Fruit fly (Drosophila melanogaster) whole organism, wandering third instar larva: ENCODE measurements around the gene Fum1.

Experiments
- Abd-B ChIP-seq: fragments of >200 bp; optimal IDR thresholded peaks from 2 replicates; lab custom pipeline; 2017; ENCODE audit warnings: missing biosample characterization, missing genetic modification characterization
- CG32264 ChIP-seq: fragments of 200-800 bp; sonication (Bioruptor generic); optimal IDR thresholded peaks from 2 replicates; lab custom pipeline; 2016; ENCODE audit warnings: missing biosample characterization, missing genetic modification characterization
- CG9705 ChIP-seq: fragments of 200-800 bp; sonication (Bioruptor generic); optimal IDR thresholded peaks from 2 replicates; lab custom pipeline; 2018; ENCODE audit warnings: missing biosample characterization, mild to moderate bottlenecking, missing genetic modification characterization
- Dif ChIP-seq: fragments of 200-275, 200-300 bp; sonication (Bioruptor generic); optimal IDR thresholded peaks from 2 replicates; lab custom pipeline; 2018; ENCODE audit warnings: missing biosample characterization, missing genetic modification characterization; ENCODE audit not compliant: partially characterized antibody
- GATAd ChIP-seq: sonication (Bioruptor generic); optimal IDR thresholded peaks from 2 replicates; lab custom pipeline; 2016; ENCODE audit warnings: missing biosample characterization, missing genetic modification characterization
- HLH106 ChIP-seq: fragments of 200-800 bp; optimal IDR thresholded peaks from 3 replicates; lab custom pipeline; 2019; ENCODE audit warnings: missing biosample characterization, mild to moderate bottlenecking, missing genetic modification characterization, moderate library complexity
- Hnf4 ChIP-seq: fragments of 200-800 bp; sonication (Bioruptor generic); optimal IDR thresholded peaks from 2 replicates; lab custom pipeline; 2016; ENCODE audit warnings: missing biosample characterization, mild to moderate bottlenecking, missing genetic modification characterization
- Hr78 ChIP-seq: fragments of >200 bp; optimal IDR thresholded peaks from 2 replicates; lab custom pipeline; 2017; ENCODE audit warnings: missing biosample characterization, missing genetic modification characterization
- Jra ChIP-seq: sonication (Bioruptor generic); optimal IDR thresholded peaks from 2 replicates; lab custom pipeline; 2016; ENCODE audit warnings: missing biosample characterization, missing genetic modification characterization
- Mio ChIP-seq: sonication (Bioruptor generic); optimal IDR thresholded peaks from 2 replicates; lab custom pipeline; 2016; ENCODE audit warnings: missing biosample characterization, missing genetic modification characterization
- Myc ChIP-seq: fragments of >200 bp; optimal IDR thresholded peaks from 2 replicates; lab custom pipeline; 2017
- N ChIP-seq: fragments of >200 bp; optimal IDR thresholded peaks from 2 replicates; lab custom pipeline; 2018; ENCODE audit warnings: missing biosample characterization, missing external identifiers, missing genetic modification characterization
- OdsH ChIP-seq: fragments of 200-800 bp; sonication (Bioruptor generic); optimal IDR thresholded peaks from 2 replicates; lab custom pipeline; 2016; ENCODE audit warnings: missing biosample characterization, mild to moderate bottlenecking, missing genetic modification characterization
- Rel ChIP-seq, 2 experiments: fragments of 200-800 bp; sonication (Bioruptor generic) in 1 of 2; optimal IDR thresholded peaks; 2 replicates in 1 of 2; 3 replicates in 1 of 2; lab custom pipeline; 2016 to 2019; ENCODE audit warnings: mild to moderate bottlenecking in 2 of 2, missing biosample characterization in 2 of 2, missing genetic modification characterization in 2 of 2, moderate library complexity in 1 of 2
- Sp1 ChIP-seq: fragments of 200-800 bp; sonication (Bioruptor generic); optimal IDR thresholded peaks from 3 replicates; lab custom pipeline; 2019; ENCODE audit warnings: missing biosample characterization, mild to moderate bottlenecking, missing genetic modification characterization, moderate library complexity
- Vsx2 ChIP-seq: fragments of 200-300, 225-300 bp; sonication (Bioruptor generic); optimal IDR thresholded peaks from 2 replicates; lab custom pipeline; 2018; ENCODE audit warnings: missing biosample characterization, missing genetic modification characterization; ENCODE audit not compliant: partially characterized antibody
- br ChIP-seq: fragments of 200-800 bp; sonication (Bioruptor generic); optimal IDR thresholded peaks from 2 replicates; lab custom pipeline; 2016; ENCODE audit warnings: missing biosample characterization, missing genetic modification characterization
- brk ChIP-seq: fragments of 200-800 bp; sonication (Bioruptor generic); optimal IDR thresholded peaks from 2 replicates; lab custom pipeline; 2016; ENCODE audit warnings: missing biosample characterization, mild to moderate bottlenecking, missing genetic modification characterization
- dl ChIP-seq, 2 experiments: fragments of 175-275, 200-275 bp in 1 of 2; fragments of 200-275 bp in 1 of 2; sonication (Bioruptor generic); optimal IDR thresholded peaks; lab custom pipeline; 2018; ENCODE audit warnings: mild to moderate bottlenecking in 2 of 2, missing biosample characterization in 2 of 2, missing genetic modification characterization in 2 of 2, moderate library complexity in 2 of 2; ENCODE audit not compliant: partially characterized antibody in 2 of 2, insufficient read depth in 1 of 2
- dsf ChIP-seq: sonication (Bioruptor generic); optimal IDR thresholded peaks from 2 replicates; lab custom pipeline; 2016; ENCODE audit warnings: missing biosample characterization, missing genetic modification characterization, borderline replicate concordance
- ey ChIP-seq: fragments of 200-800 bp; sonication (Bioruptor generic); optimal IDR thresholded peaks from 2 replicates; lab custom pipeline; 2016; ENCODE audit warnings: missing biosample characterization, missing genetic modification characterization
- foxo ChIP-seq, 2 experiments: fragments of 200-800 bp; sonication (Bioruptor generic); optimal IDR thresholded peaks; 2 replicates in 1 of 2; 3 replicates in 1 of 2; lab custom pipeline; 2016 to 2017; ENCODE audit warnings: missing biosample characterization in 2 of 2, missing genetic modification characterization in 2 of 2
- fru ChIP-seq: fragments of 200-800 bp; sonication (Bioruptor generic); optimal IDR thresholded peaks from 3 replicates; lab custom pipeline; 2016; ENCODE audit warnings: missing biosample characterization, mild to moderate bottlenecking, missing genetic modification characterization
- h ChIP-seq: fragments of 200-800 bp; sonication (Bioruptor generic); optimal IDR thresholded peaks from 3 replicates; lab custom pipeline; 2016; ENCODE audit warnings: missing biosample characterization, mild to moderate bottlenecking, missing genetic modification characterization
- jim ChIP-seq: fragments of 175-275, 200-325 bp; sonication (Bioruptor generic); optimal IDR thresholded peaks from 2 replicates; lab custom pipeline; 2016; ENCODE audit warnings: missing biosample characterization, mild to moderate bottlenecking, missing genetic modification characterization
- lola ChIP-seq: fragments of >200 bp; optimal IDR thresholded peaks from 2 replicates; lab custom pipeline; 2017; ENCODE audit warnings: missing biosample characterization, missing genetic modification characterization
- pan ChIP-seq: fragments of >200 bp; optimal IDR thresholded peaks from 2 replicates; lab custom pipeline; 2017
- psq ChIP-seq: fragments of 200-800 bp; sonication (Bioruptor generic); optimal IDR thresholded peaks from 3 replicates; lab custom pipeline; 2017; ENCODE audit warnings: missing biosample characterization, mild to moderate bottlenecking, missing genetic modification characterization, moderate library complexity
- rgr ChIP-seq: fragments of 200-800 bp; sonication (Bioruptor generic); optimal IDR thresholded peaks from 3 replicates; lab custom pipeline; 2016; ENCODE audit warnings: missing biosample characterization, mild to moderate bottlenecking, missing genetic modification characterization
- sage ChIP-seq: fragments of 200-800 bp; sonication (Bioruptor generic); optimal IDR thresholded peaks from 2 replicates; lab custom pipeline; 2016; ENCODE audit warnings: missing biosample characterization, mild to moderate bottlenecking, missing genetic modification characterization
- sv ChIP-seq: fragments of 200-800 bp; sonication (Bioruptor generic); optimal IDR thresholded peaks from 3 replicates; lab custom pipeline; 2016; ENCODE audit warnings: missing biosample characterization, missing genetic modification characterization
- tai ChIP-seq: sonication (Bioruptor generic); optimal IDR thresholded peaks from 2 replicates; lab custom pipeline; 2016; ENCODE audit warnings: missing biosample characterization, missing genetic modification characterization
- usp ChIP-seq: fragments of >200 bp; optimal IDR thresholded peaks from 2 replicates; lab custom pipeline; 2017; ENCODE audit warnings: missing biosample characterization, missing genetic modification characterization
- woc ChIP-seq: sonication (Bioruptor generic); optimal IDR thresholded peaks from 2 replicates; lab custom pipeline; 2016; ENCODE audit warnings: missing biosample characterization, mild to moderate bottlenecking, missing genetic modification characterization

Fum1 gene

dm6 chrX:6638123-6638522 lies 40.1 kb upstream of the Fum1 start:
- TF ChIP-seq foxo (GFP tag; optimal IDR thresholded peaks at IDR 0.05; lab: Kevin White, UChicago), result no peak
- no peak for TF ChIP-seq Dif
- TF ChIP-seq CG9705, result no peak
- TF ChIP-seq fru (GFP tag; lab: Kevin White, UChicago), result no peak
- no peak for TF ChIP-seq Jra (GFP tag; lab: Kevin White, UChicago)
- TF ChIP-seq tai, result no peak
- TF ChIP-seq GATAd (GFP tag; lab: Kevin White, UChicago), result no peak

DNA sequence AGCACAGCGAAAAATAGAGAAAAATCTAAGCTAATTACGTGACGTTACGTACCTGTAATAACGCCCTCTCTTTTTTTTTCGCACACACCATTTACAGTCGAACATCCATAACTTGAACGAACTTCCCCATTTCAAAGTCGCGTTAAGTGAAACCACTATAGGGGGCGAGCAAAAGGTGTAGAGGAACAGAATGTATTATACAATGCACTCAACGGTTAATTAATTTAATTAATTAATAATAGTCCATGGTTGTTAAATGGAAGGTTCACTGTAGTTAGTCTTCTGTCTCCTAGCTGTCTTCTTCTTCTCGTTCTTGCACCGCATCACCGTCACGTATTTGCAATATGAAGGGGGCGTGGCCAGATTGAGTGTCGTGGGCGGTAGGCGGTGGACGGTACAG lies 36.6 kb upstream of the Fum1 start:
- TF ChIP-seq lola (GFP tag; lab: Kevin White, UChicago) (no peak), N (GFP tag; lab: Kevin White, UChicago) (no peak), Abd-B (GFP tag; lab: Kevin White, UChicago) (no peak), OdsH (GFP tag; lab: Kevin White, UChicago) (no peak), Myc (no peak), Mio (GFP tag; lab: Kevin White, UChicago) (no peak), ey (GFP tag; lab: Kevin White, UChicago) (peak; percentile 39), usp (GFP tag; lab: Kevin White, UChicago) (no peak), sage (GFP tag; lab: Kevin White, UChicago) (no peak), foxo (GFP tag; optimal IDR thresholded peaks at IDR 0.05; lab: Kevin White, UChicago) (peak in 1 of 2 experiments; percentile 56), sv (GFP tag; lab: Kevin White, UChicago) (no peak), HLH106 (tag; lab: Kevin White, UChicago) (no peak), woc (GFP tag; lab: Kevin White, UChicago) (no peak), Rel (GFP tag; optimal IDR thresholded peaks at IDR 0.05; lab: Kevin White, UChicago) (no peak), Rel (tag; optimal IDR thresholded peaks at IDR 0.05; lab: Kevin White, UChicago) (no peak), br (GFP tag; lab: Kevin White, UChicago) (no peak), h (GFP tag; lab: Kevin White, UChicago) (peak; percentile 7), dsf (GFP tag; lab: Kevin White, UChicago) (no peak), fru (GFP tag; lab: Kevin White, UChicago) (peak; percentile 38), tai (no peak), Dif (no peak), brk (GFP tag; lab: Kevin White, UChicago) (no peak), pan (lab: Kevin White, UChicago) (no peak), psq (GFP tag; lab: Kevin White, UChicago) (no peak), Jra (GFP tag; lab: Kevin White, UChicago) (no peak), dl (GFP tag; optimal IDR thresholded peaks at IDR 0.05; lab: Kevin White, UChicago; ENCODE audit: insufficient read depth in 1 of 2, partially characterized antibody in 2 of 2) (no peak), Sp1 (no peak), Vsx2 (GFP tag; lab: Kevin White, UChicago) (no peak), jim (GFP tag; lab: Kevin White, UChicago) (no peak), rgr (GFP tag; lab: Kevin White, UChicago) (no peak), Hr78 (GFP tag; lab: Kevin White, UChicago) (no peak)

dm6 chrX:6642593-6643257 lies 35.5 kb upstream of the Fum1 start:
- TF ChIP-seq CG32264, result no peak
- TF ChIP-seq rgr (GFP tag; lab: Kevin White, UChicago), result peak; percentile 63
- peak in 1 of 2 experiments; percentile 52 for TF ChIP-seq foxo (GFP tag; optimal IDR thresholded peaks at IDR 0.05; lab: Kevin White, UChicago)
- TF ChIP-seq GATAd (GFP tag; lab: Kevin White, UChicago), result no peak
- no peak for TF ChIP-seq sage (GFP tag; lab: Kevin White, UChicago)
- peak; percentile 69 for TF ChIP-seq fru (GFP tag; lab: Kevin White, UChicago)
- peak; percentile 61 for TF ChIP-seq Sp1
- no peak for TF ChIP-seq Dif
- TF ChIP-seq Rel (GFP tag; optimal IDR thresholded peaks at IDR 0.05; lab: Kevin White, UChicago), result no peak
- no peak for TF ChIP-seq Rel (tag; optimal IDR thresholded peaks at IDR 0.05; lab: Kevin White, UChicago)
- peak; percentile 54 for TF ChIP-seq h (GFP tag; lab: Kevin White, UChicago)
- TF ChIP-seq br (GFP tag; lab: Kevin White, UChicago), result peak; percentile 44
- peak; percentile 59 for TF ChIP-seq woc (GFP tag; lab: Kevin White, UChicago)
- peak; percentile 52 for TF ChIP-seq OdsH (GFP tag; lab: Kevin White, UChicago)
- TF ChIP-seq ey (GFP tag; lab: Kevin White, UChicago), result peak; percentile 61
- TF ChIP-seq Hnf4 (GFP tag; lab: Kevin White, UChicago), result no peak
- peak; percentile 37 for TF ChIP-seq psq (GFP tag; lab: Kevin White, UChicago)
- TF ChIP-seq HLH106 (tag; lab: Kevin White, UChicago), result peak; percentile 65
- TF ChIP-seq pan (lab: Kevin White, UChicago), result no peak
- TF ChIP-seq, all 38 proteins: peak for 11
